Worm (Caenorhabditis elegans) whole organism, early embryonic: ENCODE data around the gene F46F3.3.
A peak's percentile ranks its signal among the peaks of the same experiment; 100 is the strongest.

Source experiments
- B0310.2 ChIP-seq: sonication (generic microtip); optimal IDR thresholded peaks from 2 replicates; lab custom pipeline; 2016; ENCODE audit warnings: mild to moderate bottlenecking, missing genetic modification characterization, missing compliant biosample characterization
- F13C5.2 ChIP-seq: sonication (generic microtip); optimal IDR thresholded peaks from 2 replicates; lab custom pipeline; 2017; ENCODE audit warnings: mild to moderate bottlenecking, missing genetic modification characterization, inconsistent platforms, missing compliant biosample characterization
- ama-1 ChIP-seq: fragments of 150-350 bp; optimal IDR thresholded peaks from 2 replicates; lab custom pipeline; 2014
- flt-1 ChIP-seq: fragments of 200-800 bp; sonication (Bioruptor generic); IDR thresholded peaks from 2 replicates; pipeline ENCODE4 v1.3.6; 2022; ENCODE audit warnings: missing genetic modification characterization, missing compliant biosample characterization
- scrt-1 ChIP-seq: fragments of 200-800 bp; sonication (Bioruptor generic); IDR thresholded peaks from 2 replicates; pipeline ENCODE4 v1.3.6; 2022; ENCODE audit warnings: missing genetic modification characterization, missing compliant biosample characterization
- tbx-11 ChIP-seq: fragments of 200-800 bp; sonication (Bioruptor generic); IDR thresholded peaks from 2 replicates; pipeline ENCODE4 v1.3.6; 2022; ENCODE audit warnings: missing genetic modification characterization, missing compliant biosample characterization

DNA sequence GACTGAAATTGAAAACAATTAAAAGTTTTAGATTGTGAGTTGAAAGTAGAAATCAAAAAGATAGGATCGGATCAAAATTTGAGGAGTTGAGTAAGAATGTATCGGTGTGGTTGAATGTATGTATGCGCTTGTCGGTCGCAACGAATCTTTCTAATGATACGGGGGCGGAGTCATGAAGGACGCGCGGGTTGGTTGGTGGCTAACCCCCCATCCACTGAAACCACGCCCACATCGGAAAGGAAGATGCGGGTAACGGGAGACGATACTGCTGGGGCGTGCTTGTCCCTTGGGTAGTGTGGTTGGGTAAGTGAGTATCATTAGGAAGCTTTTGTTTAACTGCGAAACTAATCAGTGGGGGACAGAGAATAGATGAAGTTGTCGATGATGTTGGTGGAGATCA, 38.1 kb downstream of the F46F3.3 start, which contains the start of gene ceh-32:
- TF ChIP-seq flt-1 (GFP tag; lab: Robert Waterston, UW), result no peak
- no peak for TF ChIP-seq B0310.2 (tag; lab: Kevin White, UChicago)
- TF ChIP-seq ama-1 (lab: Kevin White, UChicago), result no peak
- peak; percentile 1 for TF ChIP-seq F13C5.2
- TF ChIP-seq tbx-11, result no peak
- TF ChIP-seq scrt-1 (GFP tag; lab: Robert Waterston, UW), result no peak
